Worm (Caenorhabditis elegans): Measurements from ENCODE around the gene ins-9.

Gene ins-9

ce11 chrX:8835887-8836348 is 30.5 kb downstream of the ins-9 start, which contains the start of gene C28G1.2 (continued):
- TF ChIP-seq mcd-1 (GFP tag; IDR thresholded peaks at IDR 0.05) (no peak; the same call in 1 of the 2 replicates), F33H1.4 (GFP tag; IDR thresholded peaks at IDR 0.05) (no peak), zfh-2 (GFP tag; conservative IDR thresholded peaks at IDR 0.05) (no peak; the same call in none of the 2 replicates), F55B11.4 (tag; optimal IDR thresholded peaks at IDR 0.05; ENCODE audit: borderline replicate concordance, insufficient read depth) (no peak), mel-28 (tag; optimal IDR thresholded peaks at IDR 0.05; ENCODE audit: borderline replicate concordance) (peak; percentile 67), lsl-1 (GFP tag; optimal IDR thresholded peaks at IDR 0.05) (peak; percentile 20)

ce11 chrX:8835405-8835804 is 31.1 kb downstream of the ins-9 start, which contains the start of gene sec-15:
Gene sec-15, minus strand, starts transcription at chrX:8835715.
- TF ChIP-seq K12H6.12 (tag; optimal IDR thresholded peaks at IDR 0.05) (no peak), let-526 (GFP tag; IDR thresholded peaks at IDR 0.05) (no peak), lin-26 (GFP tag; IDR thresholded peaks at IDR 0.05) (no peak)

- TF ChIP-seq nhr-80 (tag; optimal IDR thresholded peaks at IDR 0.05) (peak; percentile 33), hrde-1 (tag; optimal IDR thresholded peaks at IDR 0.05; ENCODE audit: borderline replicate concordance) (no peak)
Measured at ce11 chrX:8831162-8831561, 35.3 kb downstream of the ins-9 start, which contains the start of gene C28G1.6. Gene C28G1.6, minus strand, starts transcription at chrX:8831262.

- no peak for TF ChIP-seq mel-28 (tag; optimal IDR thresholded peaks at IDR 0.05; ENCODE audit: borderline replicate concordance)
- peak; percentile 0 for TF ChIP-seq nhr-80 (tag; optimal IDR thresholded peaks at IDR 0.05)
- no peak for TF ChIP-seq dpl-1 (GFP tag; optimal IDR thresholded peaks at IDR 0.05)
Measured at ce11 chrX:8828365-8828764, 38.1 kb downstream of the ins-9 start, which contains the start of gene rcs-1. Gene rcs-1, minus strand, starts transcription at chrX:8828540.

ce11 chrX:8826013-8826412 is 40.5 kb downstream of the ins-9 start:
- TF ChIP-seq tbp1 (GFP tag; optimal IDR thresholded peaks at IDR 0.05) (peak; percentile 83), rpc-1 (optimal IDR thresholded peaks at IDR 0.05) (peak; percentile 38), rpc-1 (tag; optimal IDR thresholded peaks at IDR 0.05) (peak; percentile 69), B0261.1 (tag; optimal IDR thresholded peaks at IDR 0.05) (peak; percentile 55)

ce11 chrX:8824437-8824836 is 42.0 kb downstream of the ins-9 start, which contains the start of gene ifd-1:
Gene ifd-1, minus strand, starts transcription at chrX:8824448.
- TF ChIP-seq mel-28 (tag; optimal IDR thresholded peaks at IDR 0.05; ENCODE audit: borderline replicate concordance) (no peak), ets-4 (GFP tag; optimal IDR thresholded peaks at IDR 0.05) (peak; percentile 55), nhr-80 (tag; optimal IDR thresholded peaks at IDR 0.05) (peak; percentile 79)

ce11 chrX:8820643-8821042 is 45.8 kb downstream of the ins-9 start:
- TF ChIP-seq nhr-80 (tag; optimal IDR thresholded peaks at IDR 0.05): peak; percentile 35
- no peak for TF ChIP-seq F57A8.1 (GFP tag; optimal IDR thresholded peaks at IDR 0.05)

- TF ChIP-seq tbp1 (GFP tag; optimal IDR thresholded peaks at IDR 0.05) (peak; percentile 87), lag-1 (GFP tag; IDR thresholded peaks at IDR 0.05) (no peak), cebp-2 (GFP tag; IDR thresholded peaks at IDR 0.05) (no peak), pbrm-1 (GFP tag; IDR thresholded peaks at IDR 0.05) (0 out of 2 replicates have a peak, but pooled peaks have one; percentile 52), ztf-3 (GFP tag; optimal IDR thresholded peaks at IDR 0.05) (no peak), madf-6 (GFP tag; IDR thresholded peaks at IDR 0.05) (no peak), dox-1 (GFP tag; IDR thresholded peaks at IDR 0.05) (no peak), lsy-27 (tag; optimal IDR thresholded peaks at IDR 0.05; ENCODE audit: borderline replicate concordance, insufficient read depth) (peak; percentile 59), mel-28 (tag; optimal IDR thresholded peaks at IDR 0.05; ENCODE audit: borderline replicate concordance) (no peak), nhr-27 (tag; optimal IDR thresholded peaks at IDR 0.05) (no peak), cebp-1 (GFP tag; IDR thresholded peaks at IDR 0.05) (no peak), cebp-1 (tag; optimal IDR thresholded peaks at IDR 0.05) (peak; percentile 29), madf-3 (GFP tag; IDR thresholded peaks at IDR 0.05) (0 out of 2 replicates have a peak, but pooled peaks have one; percentile 26), tbx-9 (tag; optimal IDR thresholded peaks at IDR 0.05; ENCODE audit: borderline replicate concordance) (no peak), F23B12.7 (tag; optimal IDR thresholded peaks at IDR 0.05; ENCODE audit: insufficient read depth) (peak; percentile 9), T26A5.8 (tag; optimal IDR thresholded peaks at IDR 0.05) (no peak), snpc-1.3 (tag; optimal IDR thresholded peaks at IDR 0.05; ENCODE audit: insufficient read depth) (no peak), F57A8.1 (GFP tag; optimal IDR thresholded peaks at IDR 0.05) (no peak)
Measured at ce11 chrX:8819815-8820415, 46.5 kb downstream of the ins-9 start.
